Worm (Caenorhabditis elegans) whole organism, L4 larva: Measurements from ENCODE around the gene T01D3.1.

ENCODE experiments used
- D1046.2 ChIP-seq: fragments of 200-800 bp; sonication (Bioruptor generic); IDR thresholded peaks from 2 replicates; pipeline ENCODE4 v1.3.6; 2022; ENCODE audit warnings: missing genetic modification characterization, missing compliant biosample characterization
- F10B5.3 ChIP-seq: sonication (generic microtip); optimal IDR thresholded peaks from 2 replicates; lab custom pipeline; 2016; ENCODE audit warnings: mild to moderate bottlenecking, missing genetic modification characterization, missing compliant biosample characterization
- F37D6.2 ChIP-seq: sonication (generic microtip); optimal IDR thresholded peaks from 2 replicates; lab custom pipeline; 2016; ENCODE audit warnings: mild to moderate bottlenecking, missing genetic modification characterization, missing compliant biosample characterization
- F49E8.2 ChIP-seq: sonication (generic microtip); optimal IDR thresholded peaks from 2 replicates; lab custom pipeline; 2016; ENCODE audit warnings: missing compliant biosample characterization, mild to moderate bottlenecking, missing genetic modification characterization, borderline replicate concordance
- aha-1 ChIP-seq: fragments of 150-350 bp; peaks from one replicate; lab custom pipeline; 2014; ENCODE audit warnings: missing biosample characterization, missing genetic modification characterization
- ceh-62 ChIP-seq: sonication (generic microtip); optimal IDR thresholded peaks from 2 replicates; lab custom pipeline; 2017; ENCODE audit warnings: missing biosample characterization, missing genetic modification characterization
- ceh-82 ChIP-seq: sonication (generic microtip); optimal IDR thresholded peaks from 2 replicates; lab custom pipeline; 2017; ENCODE audit warnings: missing biosample characterization, missing genetic modification characterization
- daf-16 ChIP-seq, 3 experiments: sonication (generic microtip); optimal IDR thresholded peaks; 2 replicates each; lab custom pipeline; 2016 to 2017; ENCODE audit warnings: missing genetic modification characterization in 3 of 3, missing genetic modification reagents in 3 of 3, mild to moderate bottlenecking in 2 of 3, missing compliant biosample characterization in 2 of 3, missing biosample characterization in 1 of 3, moderate library complexity in 1 of 3
- daf-19 ChIP-seq: fragments of 200-800 bp; sonication (Bioruptor generic); conservative IDR thresholded peaks from 2 replicates; pipeline ENCODE4 v1.3.6; 2022; ENCODE audit warnings: missing genetic modification characterization, missing compliant biosample characterization
- daf-8 ChIP-seq: fragments of 200-800 bp; sonication (Bioruptor generic); IDR thresholded peaks from 2 replicates; pipeline ENCODE4 v1.3.6; 2022; ENCODE audit warnings: missing genetic modification characterization, missing compliant biosample characterization
- dmd-6 ChIP-seq: fragments of 200-800 bp; sonication (Bioruptor generic); IDR thresholded peaks from 2 replicates; pipeline ENCODE4 v1.3.6; 2022; ENCODE audit warnings: missing genetic modification reagents, missing genetic modification characterization, missing compliant biosample characterization
- duxl-1 ChIP-seq: sonication (generic microtip); optimal IDR thresholded peaks from 2 replicates; lab custom pipeline; 2016; ENCODE audit warnings: mild to moderate bottlenecking, missing genetic modification characterization, moderate library complexity, missing compliant biosample characterization; ENCODE audit not compliant: poor library complexity
- dve-1 ChIP-seq: sonication (generic microtip); optimal IDR thresholded peaks from 2 replicates; lab custom pipeline; 2017; ENCODE audit warnings: antibody characterized with exemption, mild to moderate bottlenecking, missing genetic modification characterization, missing compliant biosample characterization; ENCODE audit not compliant: insufficient read depth
- egl-43 ChIP-seq: fragments of 200-800 bp; sonication (Bioruptor generic); IDR thresholded peaks from 2 replicates; pipeline ENCODE4 v1.3.6; 2022; ENCODE audit warnings: missing genetic modification reagents, missing genetic modification characterization, missing compliant biosample characterization
- fos-1 ChIP-seq: fragments of 150-350 bp; optimal IDR thresholded peaks from 2 replicates; lab custom pipeline; 2014; ENCODE audit warnings: missing biosample characterization, missing genetic modification characterization
- gei-8 ChIP-seq: fragments of 200-800 bp; sonication (Bioruptor generic); optimal IDR thresholded peaks from 2 replicates; lab custom pipeline; 2018; ENCODE audit warnings: mild to moderate bottlenecking, missing genetic modification characterization, missing compliant biosample characterization
- hlh-11 ChIP-seq: fragments of 200-800 bp; sonication (Bioruptor generic); optimal IDR thresholded peaks from 2 replicates; lab custom pipeline; 2018; ENCODE audit warnings: mild to moderate bottlenecking, missing genetic modification characterization, missing compliant biosample characterization
- hlh-30 ChIP-seq: sonication (generic microtip); optimal IDR thresholded peaks from 2 replicates; lab custom pipeline; 2017; ENCODE audit warnings: antibody characterized with exemption, mild to moderate bottlenecking, missing genetic modification characterization, missing compliant biosample characterization; ENCODE audit not compliant: insufficient read depth
- jun-1 ChIP-seq: fragments of 150-350 bp; optimal IDR thresholded peaks from 2 replicates; lab custom pipeline; 2014; ENCODE audit warnings: missing biosample characterization, missing genetic modification reagents, missing genetic modification characterization
- lin-13 ChIP-seq: fragments of 150-350 bp; optimal IDR thresholded peaks from 2 replicates; lab custom pipeline; 2014; ENCODE audit warnings: missing biosample characterization, missing genetic modification reagents, missing genetic modification characterization
- lin-15B ChIP-seq: fragments of 150-350 bp; sonication (generic microtip); optimal IDR thresholded peaks from 3 replicates; lab custom pipeline; 2014; ENCODE audit warnings: missing biosample characterization, missing genetic modification characterization
- lin-29 ChIP-seq: fragments of 200-800 bp; sonication (Bioruptor generic); IDR thresholded peaks from 2 replicates; pipeline ENCODE4 v1.3.6; 2022; ENCODE audit warnings: missing genetic modification reagents, missing genetic modification characterization, missing compliant biosample characterization
- lin-38 ChIP-seq: fragments of 200-800 bp; sonication (Bioruptor generic); IDR thresholded peaks from 2 replicates; pipeline ENCODE4 v1.3.6; 2022; ENCODE audit warnings: missing genetic modification reagents, missing genetic modification characterization, missing compliant biosample characterization
- lir-3 ChIP-seq: sonication (generic microtip); optimal IDR thresholded peaks from 2 replicates; lab custom pipeline; 2016; ENCODE audit warnings: mild to moderate bottlenecking, missing genetic modification characterization, missing compliant biosample characterization
- lsy-2 ChIP-seq, 2 experiments: fragments of 150-350 bp in 1 of 2; sonication (generic microtip) in 1 of 2; optimal IDR thresholded peaks; 2 replicates each; lab custom pipeline; 2014 to 2017; ENCODE audit warnings: missing biosample characterization in 2 of 2, missing genetic modification characterization in 2 of 2
- mdt-29 ChIP-seq: fragments of 200-800 bp; sonication (Bioruptor generic); IDR thresholded peaks from 2 replicates; pipeline ENCODE4 v1.3.6; 2022; ENCODE audit warnings: missing genetic modification reagents, missing genetic modification characterization, missing compliant biosample characterization
- mep-1 ChIP-seq: fragments of 150-350 bp; sonication (generic microtip); optimal IDR thresholded peaks from 3 replicates; lab custom pipeline; 2014; ENCODE audit warnings: missing biosample characterization, missing genetic modification characterization
- mxl-3 ChIP-seq: fragments of 200-800 bp; sonication (Bioruptor generic); optimal IDR thresholded peaks from 2 replicates; lab custom pipeline; 2018; ENCODE audit warnings: mild to moderate bottlenecking, missing genetic modification characterization, missing compliant biosample characterization
- nhr-10 ChIP-seq: fragments of 150-350 bp; optimal IDR thresholded peaks from 2 replicates; lab custom pipeline; 2014; ENCODE audit warnings: missing biosample characterization, missing genetic modification characterization
- nhr-102 ChIP-seq: sonication (generic microtip); optimal IDR thresholded peaks from 2 replicates; lab custom pipeline; 2016; ENCODE audit warnings: mild to moderate bottlenecking, missing genetic modification characterization, moderate library complexity, missing compliant biosample characterization
- nhr-28 ChIP-seq: fragments of 150-350 bp; optimal IDR thresholded peaks from 2 replicates; lab custom pipeline; 2014; ENCODE audit warnings: missing biosample characterization, missing genetic modification characterization
- nhr-41 ChIP-seq: fragments of 200-800 bp; sonication (Bioruptor generic); IDR thresholded peaks from 2 replicates; pipeline ENCODE4 v1.3.6; 2022; ENCODE audit warnings: missing genetic modification reagents, missing genetic modification characterization, missing compliant biosample characterization
- nhr-6 ChIP-seq: fragments of 150-350 bp; optimal IDR thresholded peaks from 2 replicates; lab custom pipeline; 2014; ENCODE audit warnings: missing biosample characterization, missing genetic modification characterization
- nhr-77 ChIP-seq: fragments of 150-350 bp; optimal IDR thresholded peaks from 2 replicates; lab custom pipeline; 2014; ENCODE audit warnings: missing biosample characterization, missing genetic modification characterization
- pqm-1 ChIP-seq: sonication (generic microtip); optimal IDR thresholded peaks from 2 replicates; lab custom pipeline; 2017; ENCODE audit warnings: missing biosample characterization, missing genetic modification characterization
- rbr-2 ChIP-seq: sonication (generic microtip); optimal IDR thresholded peaks from 2 replicates; lab custom pipeline; 2016; ENCODE audit warnings: missing genotype, missing genetic modification characterization, missing compliant biosample characterization
- saeg-2 ChIP-seq: fragments of 200-800 bp; sonication (Bioruptor generic); IDR thresholded peaks from 2 replicates; pipeline ENCODE4 v1.3.6; 2022; ENCODE audit warnings: missing genetic modification reagents, missing genetic modification characterization, missing compliant biosample characterization
- set-16 ChIP-seq: fragments of 200-800 bp; sonication (Bioruptor generic); IDR thresholded peaks from 2 replicates; pipeline ENCODE4 v1.3.6; 2022; ENCODE audit warnings: missing genetic modification reagents, missing genetic modification characterization, missing compliant biosample characterization
- spr-3 ChIP-seq: fragments of 200-800 bp; sonication (Bioruptor generic); optimal IDR thresholded peaks from 2 replicates; lab custom pipeline; 2018; ENCODE audit warnings: mild to moderate bottlenecking, missing genetic modification characterization, missing compliant biosample characterization
- tag-97 ChIP-seq: fragments of 200-800 bp; sonication (Bioruptor generic); IDR thresholded peaks from 2 replicates; pipeline ENCODE4 v1.3.6; 2022; ENCODE audit warnings: missing genetic modification characterization, missing compliant biosample characterization
- tra-1 ChIP-seq: fragments of 200-800 bp; sonication (Bioruptor generic); IDR thresholded peaks from 2 replicates; pipeline ENCODE4 v1.3.6; 2022; ENCODE audit warnings: missing genetic modification reagents, missing genetic modification characterization, missing compliant biosample characterization
- unc-130 ChIP-seq: sonication (generic microtip); optimal IDR thresholded peaks from 2 replicates; lab custom pipeline; 2016; ENCODE audit warnings: missing genetic modification reagents, missing genetic modification characterization, missing compliant biosample characterization
- unc-62 ChIP-seq, 3 experiments: fragments of 150-350 bp in 1 of 3; sonication (generic microtip); optimal IDR thresholded peaks in 2 of 3; peaks in 1 of 3; 1 replicate in 1 of 3; 2 replicates in 2 of 3; lab custom pipeline; 2014 to 2017; ENCODE audit warnings: missing biosample characterization in 3 of 3, missing genetic modification characterization in 3 of 3, missing genetic modification reagents in 3 of 3, missing genotype in 1 of 3
- zfp-3 ChIP-seq: fragments of 200-800 bp; sonication (Bioruptor generic); conservative IDR thresholded peaks from 2 replicates; pipeline ENCODE4 v1.3.6; 2022; ENCODE audit warnings: missing genetic modification reagents, missing genetic modification characterization, missing compliant biosample characterization
- zip-2 ChIP-seq: fragments of 150-350 bp; optimal IDR thresholded peaks from 2 replicates; lab custom pipeline; 2014; ENCODE audit warnings: missing biosample characterization, missing genetic modification characterization
- ztf-11 ChIP-seq: fragments of 150-350 bp; optimal IDR thresholded peaks from 2 replicates; lab custom pipeline; 2014; ENCODE audit warnings: missing biosample characterization, missing genetic modification characterization

T01D3.1 gene

DNA sequence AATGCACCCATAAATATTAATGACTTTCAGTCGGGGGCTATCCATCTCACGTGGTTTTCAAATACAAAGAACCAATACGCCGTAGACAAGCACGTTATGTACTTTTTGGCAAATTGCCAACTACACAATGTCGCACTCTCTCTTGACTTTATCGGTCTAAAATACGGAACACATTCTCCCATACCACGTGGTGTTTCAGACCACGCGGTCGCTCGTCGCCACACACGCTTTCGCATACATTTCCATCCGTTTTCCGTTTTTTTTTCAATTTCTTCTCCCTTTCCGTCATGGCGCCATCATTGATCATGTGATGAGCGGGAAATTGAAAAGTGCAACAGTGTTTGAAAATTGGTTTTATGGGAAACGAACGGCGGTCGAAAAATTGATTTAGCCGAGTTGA lies 31.1 kb upstream of the T01D3.1 start (continued):
- TF ChIP-seq nhr-41 (GFP tag; lab: Robert Waterston, UW) = no peak
- TF ChIP-seq zip-2 (tag; lab: Kevin White, UChicago) = no peak
- TF ChIP-seq pqm-1 (tag; lab: Kevin White, UChicago) = peak; percentile 9
- TF ChIP-seq lin-29 (GFP tag; lab: Robert Waterston, UW) = peak; percentile 37; the same call in 1 of the 2 replicates
- no peak for TF ChIP-seq egl-43 (GFP tag; lab: Robert Waterston, UW)
- TF ChIP-seq aha-1 (tag; lab: Kevin White, UChicago) = peak; percentile 100
- peak; percentile 91 for TF ChIP-seq nhr-102
- no peak for TF ChIP-seq lin-15B (tag; lab: Kevin White, UChicago)
- no peak for TF ChIP-seq ztf-11 (tag; lab: Kevin White, UChicago)
- peak; percentile 89 for TF ChIP-seq mep-1 (tag; lab: Kevin White, UChicago)
- no peak for TF ChIP-seq F49E8.2
- TF ChIP-seq duxl-1 (tag; lab: Kevin White, UChicago) = peak; percentile 20
- TF ChIP-seq zfp-3 = no peak; the same call in none of the 2 replicates
- no peak for TF ChIP-seq daf-8 (GFP tag; lab: Robert Waterston, UW)
- TF ChIP-seq daf-19 = no peak
- no peak for TF ChIP-seq lir-3 (tag; lab: Kevin White, UChicago)
- TF ChIP-seq D1046.2 = peak; percentile 84
- peak; percentile 89 for TF ChIP-seq gei-8 (GFP tag; lab: Kevin White, UChicago)
- no peak for TF ChIP-seq F10B5.3 (tag; lab: Kevin White, UChicago)
- peak; percentile 71 for TF ChIP-seq jun-1 (tag; lab: Kevin White, UChicago)
- no peak for TF ChIP-seq lin-13 (GFP tag; lab: Kevin White, UChicago)
- TF ChIP-seq set-16 (GFP tag; lab: Robert Waterston, UW) = peak; percentile 47; the same call in 1 of the 2 replicates
- peak; percentile 38 for TF ChIP-seq rbr-2 (tag; lab: Kevin White, UChicago)
- TF ChIP-seq F37D6.2 = peak; percentile 32
- peak; percentile 69 for TF ChIP-seq fos-1 (tag; lab: Kevin White, UChicago)
- peak; percentile 64 to 84 for TF ChIP-seq lsy-2 (tag; optimal IDR thresholded peaks at IDR 0.05; lab: Kevin White, UChicago)
- peak; percentile 43 for TF ChIP-seq lin-38 (GFP tag; lab: Robert Waterston, UW)
- peak; percentile 93 for TF ChIP-seq saeg-2 (GFP tag; lab: Robert Waterston, UW)
- TF ChIP-seq mxl-3 (GFP tag; lab: Kevin White, UChicago) = peak; percentile 99
- no peak for TF ChIP-seq tag-97 (GFP tag; lab: Robert Waterston, UW)
- TF ChIP-seq ceh-82 (tag; lab: Kevin White, UChicago) = no peak
- peak; percentile 21 for TF ChIP-seq spr-3
- peak; percentile 99 for TF ChIP-seq tra-1
- TF ChIP-seq ceh-62 (tag; lab: Kevin White, UChicago) = no peak
- TF ChIP-seq hlh-30 = peak; percentile 99
- peak; percentile 52 for TF ChIP-seq nhr-10 (tag; lab: Kevin White, UChicago)

DNA sequence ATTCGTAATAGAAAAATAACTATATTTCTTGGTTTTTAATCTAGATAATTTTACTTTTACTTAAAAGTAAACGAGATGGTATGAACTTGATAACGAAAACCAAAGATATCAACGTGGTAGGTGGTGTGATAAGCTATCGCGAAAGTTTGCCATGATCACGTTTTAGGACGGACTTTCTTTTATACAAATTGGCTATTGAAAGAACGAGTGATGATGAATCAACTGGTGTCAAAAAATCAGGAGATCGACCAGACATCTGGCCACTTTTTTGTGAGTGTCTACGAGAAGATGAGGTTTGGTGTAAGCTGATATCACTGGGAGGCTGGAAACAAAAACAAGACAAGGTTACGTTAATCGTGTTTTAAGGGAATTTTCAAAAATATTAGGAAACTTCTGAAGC lies 30.5 kb upstream of the T01D3.1 start:
- TF ChIP-seq nhr-77 (tag; lab: Kevin White, UChicago) (peak; percentile 21), daf-16 (GFP tag; optimal IDR thresholded peaks at IDR 0.05; lab: Kevin White, UChicago) (no peak), daf-16 (tag; optimal IDR thresholded peaks at IDR 0.05; lab: Kevin White, UChicago) (peak; percentile 51), dmd-6 (GFP tag; lab: Robert Waterston, UW) (peak; percentile 60), unc-130 (GFP tag; lab: Kevin White, UChicago) (no peak), unc-62 (GFP tag; optimal IDR thresholded peaks at IDR 0.05 in 1 of 2; lab: Kevin White, UChicago) (no peak), unc-62 (tag; optimal IDR thresholded peaks at IDR 0.05; lab: Kevin White, UChicago) (no peak), hlh-11 (tag; lab: Kevin White, UChicago) (peak; percentile 58), mxl-3 (GFP tag; lab: Kevin White, UChicago) (peak; percentile 63), hlh-30 (peak; percentile 80), nhr-10 (tag; lab: Kevin White, UChicago) (no peak), mdt-29 (GFP tag; lab: Robert Waterston, UW) (peak; percentile 29; the same call in 1 of the 2 replicates), nhr-6 (tag; lab: Kevin White, UChicago) (peak; percentile 54), dve-1 (tag; lab: Kevin White, UChicago) (peak; percentile 35), nhr-28 (tag; lab: Kevin White, UChicago) (peak; percentile 70)
